Worm (Caenorhabditis elegans) whole organism, L4 larva: Measurements from ENCODE around the gene K08H2.10.

Source experiments
- ama-1 ChIP-seq: fragments of 150-350 bp; optimal IDR thresholded peaks from 2 replicates; lab custom pipeline; 2014; ENCODE audit warnings: inconsistent platforms, mixed read lengths
- dmd-9 ChIP-seq: fragments of 200-800 bp; sonication (Bioruptor generic); IDR thresholded peaks from 2 replicates; pipeline ENCODE4 v1.3.6; 2022; ENCODE audit warnings: missing genetic modification reagents, missing genetic modification characterization, missing compliant biosample characterization
- fkh-10 ChIP-seq: fragments of 150-350 bp; optimal IDR thresholded peaks from 2 replicates; lab custom pipeline; 2014; ENCODE audit warnings: missing biosample characterization, missing genetic modification reagents, missing genetic modification characterization
- fos-1 ChIP-seq: fragments of 150-350 bp; optimal IDR thresholded peaks from 2 replicates; lab custom pipeline; 2014; ENCODE audit warnings: missing biosample characterization, missing genetic modification characterization
- nhr-76 ChIP-seq: fragments of 150-350 bp; optimal IDR thresholded peaks from 2 replicates; lab custom pipeline; 2014; ENCODE audit warnings: missing biosample characterization, missing genetic modification characterization
- skn-1 ChIP-seq: fragments of 150-350 bp; optimal IDR thresholded peaks from 2 replicates; lab custom pipeline; 2014; ENCODE audit warnings: missing biosample characterization, missing genetic modification characterization
- ztf-11 ChIP-seq: fragments of 150-350 bp; optimal IDR thresholded peaks from 2 replicates; lab custom pipeline; 2014; ENCODE audit warnings: missing biosample characterization, missing genetic modification characterization

- TF ChIP-seq skn-1 (tag; lab: Kevin White, UChicago) (no peak), nhr-76 (no peak), fos-1 (no peak), fkh-10 (GFP tag; lab: Kevin White, UChicago) (peak; percentile 71), ama-1 (lab: Kevin White, UChicago) (no peak), ztf-11 (tag; lab: Kevin White, UChicago) (no peak), dmd-9 (GFP tag; lab: Robert Waterston, UW) (no peak)
Observed at ce11 chrX:13210478-13210877, 47.1 kb upstream of the K08H2.10 start.
